Worm (Caenorhabditis elegans): Measurements from ENCODE around the gene lron-7.
A peak's percentile ranks its signal among the peaks of the same experiment; 100 is the strongest.

DNA sequence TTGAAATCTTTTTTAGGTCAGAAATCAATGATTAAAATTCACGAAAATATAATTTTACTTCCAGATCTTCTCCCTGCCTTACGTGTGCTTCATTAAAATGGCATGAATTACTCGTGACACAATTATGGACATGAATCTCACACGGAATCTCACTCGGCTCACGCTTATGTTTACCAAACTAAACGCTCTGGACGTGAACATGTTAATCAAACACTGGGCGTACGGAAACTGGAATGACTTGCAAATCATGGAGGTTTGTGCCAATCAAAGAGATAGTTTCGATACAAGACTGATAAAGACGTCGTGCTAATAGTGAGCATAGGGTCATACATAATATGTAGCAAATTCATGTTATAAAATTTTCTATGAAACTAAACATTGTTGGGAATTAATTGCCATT is 22.6 kb downstream of the lron-7 start:
- no peak for TF ChIP-seq pha-4 (tag; optimal IDR thresholded peaks at IDR 0.05)
- no peak for TF ChIP-seq ztf-4 (tag; optimal IDR thresholded peaks at IDR 0.05)
- TF ChIP-seq ama-1 (optimal IDR thresholded peaks at IDR 0.05) = no peak
- no peak for TF ChIP-seq jun-1 (tag; optimal IDR thresholded peaks at IDR 0.05)
- no peak for TF ChIP-seq nhr-11 (tag; optimal IDR thresholded peaks at IDR 0.05)
- TF ChIP-seq ZK546.5 (tag; optimal IDR thresholded peaks at IDR 0.05) = no peak
- no peak for TF ChIP-seq unc-62 (GFP tag; optimal IDR thresholded peaks at IDR 0.05)
- no peak for TF ChIP-seq fos-1 (tag; optimal IDR thresholded peaks at IDR 0.05)
- peak; percentile 4 for TF ChIP-seq pqm-1 (tag; optimal IDR thresholded peaks at IDR 0.05)
- no peak for TF ChIP-seq fkh-10 (GFP tag; optimal IDR thresholded peaks at IDR 0.05)
- no peak for TF ChIP-seq daf-12 (tag; optimal IDR thresholded peaks at IDR 0.05)
- no peak for TF ChIP-seq tbx-2 (tag; optimal IDR thresholded peaks at IDR 0.05)
